Fruit fly (Drosophila melanogaster) whole organism, pupa: ENCODE measurements around the gene Hph.

Experiments used
- CG10348 ChIP-seq: fragments of 200-800 bp; sonication (Bioruptor generic); IDR thresholded peaks from 2 replicates; pipeline ENCODE4 v1.3.6; 2022; ENCODE audit warnings: missing biosample characterization, missing genetic modification characterization
- CG12605 ChIP-seq: fragments of 200-800 bp; sonication (Bioruptor generic); IDR thresholded peaks from 2 replicates; pipeline ENCODE4 v1.3.6; 2022; ENCODE audit warnings: missing biosample characterization, missing genetic modification characterization
- CG13204 ChIP-seq: fragments of 200-800 bp; sonication (Bioruptor generic); optimal IDR thresholded peaks from 2 replicates; lab custom pipeline; 2018; ENCODE audit warnings: missing biosample characterization, mild to moderate bottlenecking, missing genetic modification characterization, moderate library complexity
- CG14655 ChIP-seq: fragments of 200-800 bp; sonication (Bioruptor generic); optimal IDR thresholded peaks from 3 replicates; lab custom pipeline; 2017; ENCODE audit warnings: mild to moderate bottlenecking, missing biosample characterization, missing genetic modification reagents, missing genetic modification characterization
- CG15710 ChIP-seq: fragments of 200-800 bp; sonication (Bioruptor generic); optimal IDR thresholded peaks from 2 replicates; lab custom pipeline; 2018; ENCODE audit warnings: missing biosample characterization, mild to moderate bottlenecking, missing genetic modification characterization, moderate library complexity
- CG17806 ChIP-seq: fragments of 200-800 bp; sonication (Bioruptor generic); optimal IDR thresholded peaks from 2 replicates; lab custom pipeline; 2018; ENCODE audit warnings: missing biosample characterization, mild to moderate bottlenecking, missing genetic modification characterization, moderate library complexity
- CG32121 ChIP-seq: fragments of 200-800 bp; sonication (Bioruptor generic); IDR thresholded peaks from 2 replicates; pipeline ENCODE4 v1.3.6; 2022; ENCODE audit warnings: missing biosample characterization, missing genetic modification characterization
- CG34367 ChIP-seq: fragments of 200-800 bp; sonication (Bioruptor generic); optimal IDR thresholded peaks from 2 replicates; lab custom pipeline; 2018; ENCODE audit warnings: missing biosample characterization, mild to moderate bottlenecking, missing genetic modification characterization
- CG4496 ChIP-seq: fragments of 200-800 bp; sonication (Bioruptor generic); IDR thresholded peaks from 3 replicates; pipeline ENCODE4 v1.3.6; 2022; ENCODE audit warnings: missing biosample characterization, missing genetic modification characterization
- CG8159 ChIP-seq: fragments of 200-800 bp; sonication (Bioruptor generic); optimal IDR thresholded peaks from 3 replicates; lab custom pipeline; 2018; ENCODE audit warnings: missing biosample characterization, mild to moderate bottlenecking, missing genetic modification characterization, moderate library complexity
- CG8301 ChIP-seq: fragments of 200-800 bp; sonication (Bioruptor generic); optimal IDR thresholded peaks from 2 replicates; lab custom pipeline; 2018; ENCODE audit warnings: missing biosample characterization, mild to moderate bottlenecking, missing genetic modification characterization
- CG9948 ChIP-seq: fragments of 200-800 bp; sonication (Bioruptor generic); optimal IDR thresholded peaks from 2 replicates; lab custom pipeline; 2018; ENCODE audit warnings: missing biosample characterization, mild to moderate bottlenecking, missing genetic modification characterization, moderate library complexity
- D1 ChIP-seq: fragments of 200-800 bp; sonication (Bioruptor generic); optimal IDR thresholded peaks from 2 replicates; lab custom pipeline; 2018; ENCODE audit warnings: missing biosample characterization, mild to moderate bottlenecking, missing genetic modification characterization, moderate library complexity
- EcR ChIP-seq: fragments of 200-800 bp; sonication (Bioruptor generic); optimal IDR thresholded peaks from 3 replicates; lab custom pipeline; 2019; ENCODE audit warnings: missing biosample characterization, missing genetic modification characterization, mild to moderate bottlenecking, moderate library complexity, missing genetic modification reagents
- Ets98B ChIP-seq: fragments of 200-800 bp; sonication (Bioruptor generic); IDR thresholded peaks from 2 replicates; pipeline ENCODE4 v1.3.6; 2022; ENCODE audit warnings: missing biosample characterization, missing genetic modification characterization
- Pif1A ChIP-seq: fragments of 200-800 bp; sonication (Bioruptor generic); optimal IDR thresholded peaks from 3 replicates; lab custom pipeline; 2016; ENCODE audit warnings: missing biosample characterization, missing genetic modification characterization
- Pif1B ChIP-seq: fragments of 200-800 bp; sonication (Bioruptor generic); optimal IDR thresholded peaks from 3 replicates; lab custom pipeline; 2016; ENCODE audit warnings: missing biosample characterization, missing genetic modification characterization
- Snoo ChIP-seq: fragments of 200-800 bp; sonication (Bioruptor generic); optimal IDR thresholded peaks from 3 replicates; lab custom pipeline; 2017; ENCODE audit warnings: missing biosample characterization, mild to moderate bottlenecking, missing genetic modification characterization, inconsistent platforms
- fd96Ca ChIP-seq: fragments of 200-800 bp; sonication (Bioruptor generic); IDR thresholded peaks from 3 replicates; pipeline ENCODE4 v1.3.6; 2022; ENCODE audit warnings: missing biosample characterization, missing genetic modification characterization
- gl ChIP-seq: fragments of 200-800 bp; sonication (Bioruptor generic); optimal IDR thresholded peaks from 2 replicates; lab custom pipeline; 2018; ENCODE audit warnings: missing biosample characterization, mild to moderate bottlenecking, missing genetic modification characterization
- rn ChIP-seq: fragments of 200-800 bp; sonication (Bioruptor generic); IDR thresholded peaks from 2 replicates; pipeline ENCODE4 v1.3.6; 2022; ENCODE audit warnings: missing biosample characterization, missing genetic modification characterization

The Hph gene

DNA sequence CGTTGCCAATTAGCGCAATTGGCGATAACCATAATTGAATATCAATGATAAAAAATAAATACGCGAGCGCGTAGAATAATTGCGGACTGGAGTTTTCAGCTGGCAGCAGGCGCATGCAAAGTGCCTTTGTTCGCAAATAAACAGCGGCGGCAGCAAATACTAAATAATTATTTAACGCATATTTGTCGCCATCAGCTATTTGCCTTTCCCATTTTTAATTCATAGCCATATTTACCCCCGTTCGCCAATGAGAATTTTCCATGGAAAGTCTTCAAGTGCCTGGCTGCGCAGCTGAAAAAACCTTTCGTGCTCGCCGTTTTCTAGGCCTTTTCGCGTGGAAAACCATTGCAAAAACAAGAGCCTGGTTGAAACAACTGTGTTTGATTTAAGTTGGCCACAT lies 45.1 kb downstream of the Hph start:
- no peak for TF ChIP-seq CG17806 (tag; lab: Kevin White, UChicago)
- TF ChIP-seq CG12605 (GFP tag; lab: Robert Waterston, UW) = no peak
- no peak for TF ChIP-seq CG15710
- TF ChIP-seq EcR (GFP tag; lab: Kevin White, UChicago) = no peak
- no peak for TF ChIP-seq Snoo
- TF ChIP-seq CG9948 (tag; lab: Kevin White, UChicago) = no peak
- no peak for TF ChIP-seq CG10348 (GFP tag; lab: Robert Waterston, UW)
- no peak for TF ChIP-seq CG8301

DNA sequence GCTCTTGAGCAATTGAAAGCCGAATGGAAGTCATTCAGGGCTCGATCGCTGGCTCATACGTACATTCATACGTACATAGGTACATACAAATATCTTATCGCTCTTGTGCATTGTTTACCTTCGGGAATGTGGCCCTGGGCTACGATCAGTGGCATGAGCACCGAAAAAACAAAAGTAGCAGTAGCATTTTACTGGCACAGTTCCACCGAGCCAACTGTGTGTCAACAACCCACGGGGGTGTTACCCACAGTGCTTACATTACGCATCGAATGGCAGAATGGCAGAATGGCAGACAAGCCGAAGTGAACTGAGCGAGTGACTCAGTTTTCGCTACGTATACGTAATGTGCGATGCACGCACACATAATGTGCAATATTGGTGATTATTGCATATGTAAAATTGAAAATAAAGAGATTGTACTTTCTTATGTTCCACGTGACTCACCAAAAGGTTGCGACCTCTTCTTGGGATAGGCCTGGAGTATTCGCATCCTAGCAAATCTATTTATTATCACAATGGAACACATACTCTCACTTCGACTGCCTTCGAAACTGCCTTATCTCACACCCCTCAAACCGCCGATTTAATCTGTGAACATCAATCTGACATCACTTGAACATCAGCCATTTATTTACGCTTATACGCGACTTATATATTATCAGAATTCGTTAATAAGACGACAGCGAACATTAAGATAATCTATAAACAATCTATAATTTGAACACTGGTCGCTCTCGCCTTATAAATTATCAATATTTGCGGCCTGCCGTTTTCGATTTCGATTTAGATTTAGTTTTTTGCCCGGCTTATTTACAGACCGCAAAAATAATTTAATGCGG lies 46.3 kb downstream of the Hph start:
- TF ChIP-seq CG34367 (tag; lab: Kevin White, UChicago) (no peak), gl (tag; lab: Kevin White, UChicago) (peak; percentile 9), CG14655 (GFP tag; lab: Kevin White, UChicago) (no peak), Pif1B (peak; percentile 1), EcR (GFP tag; lab: Kevin White, UChicago) (peak; percentile 86), CG4496 (0 out of 3 replicates have a peak, but pooled peaks have one; percentile 7), rn (GFP tag; lab: Robert Waterston, UW) (no peak)

- TF ChIP-seq Pif1B (no peak), CG17806 (tag; lab: Kevin White, UChicago) (no peak), CG13204 (GFP tag; lab: Kevin White, UChicago) (no peak), CG9948 (tag; lab: Kevin White, UChicago) (no peak), Ets98B (GFP tag; lab: Robert Waterston, UW) (no peak), fd96Ca (GFP tag; lab: Robert Waterston, UW) (no peak), Snoo (no peak), CG32121 (GFP tag; lab: Robert Waterston, UW) (no peak), CG10348 (GFP tag; lab: Robert Waterston, UW) (no peak), Pif1A (GFP tag; lab: Kevin White, UChicago) (no peak), CG34367 (tag; lab: Kevin White, UChicago) (no peak)
- TF ChIP-seq, all 21 proteins: peak for 0
Observed at dm6 chr3R:5305850-5306483, 49.1 kb downstream of the Hph start.

DNA sequence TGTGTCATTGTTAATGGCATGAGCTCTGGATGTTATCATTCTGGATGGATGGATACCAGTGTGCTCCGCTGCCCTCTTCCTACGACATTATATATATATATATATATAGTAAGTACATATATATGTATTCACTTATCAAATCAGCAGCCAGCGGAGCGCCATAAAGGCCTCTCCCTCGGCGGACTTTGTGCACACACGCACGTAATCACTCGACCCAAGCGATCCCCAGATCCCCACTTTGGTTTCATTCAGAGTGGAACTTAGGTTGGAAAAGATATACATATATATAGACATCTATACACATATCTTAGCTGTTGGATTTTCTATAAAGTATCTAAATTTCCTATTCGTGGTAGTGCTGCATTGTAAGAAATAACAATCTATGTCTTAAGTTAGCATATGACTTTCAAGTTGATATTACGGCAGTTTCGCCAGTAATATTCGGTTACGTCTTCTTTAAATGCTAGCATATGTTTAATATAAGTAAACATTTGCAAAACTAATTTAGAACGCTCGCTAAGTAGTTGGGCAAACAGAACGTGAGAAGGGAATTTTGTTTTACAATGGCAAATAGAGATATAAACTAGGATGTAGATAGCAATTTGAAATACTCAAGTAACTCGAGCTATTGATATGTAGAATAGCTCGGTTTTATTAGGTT lies 51.4 kb downstream of the Hph start:
- no peak for TF ChIP-seq Pif1B
- peak; percentile 23 for TF ChIP-seq gl (tag; lab: Kevin White, UChicago)

dm6 chr3R:5309234-5309798 lies 52.5 kb downstream of the Hph start:
- TF ChIP-seq CG9948 (tag; lab: Kevin White, UChicago) = no peak
- no peak for TF ChIP-seq CG10348 (GFP tag; lab: Robert Waterston, UW)
- no peak for TF ChIP-seq CG14655 (GFP tag; lab: Kevin White, UChicago)
- TF ChIP-seq CG13204 (GFP tag; lab: Kevin White, UChicago) = no peak
- TF ChIP-seq D1 = no peak
- no peak for TF ChIP-seq Pif1B
- TF ChIP-seq CG34367 (tag; lab: Kevin White, UChicago) = no peak
- no peak for TF ChIP-seq CG12605 (GFP tag; lab: Robert Waterston, UW)
- no peak for TF ChIP-seq gl (tag; lab: Kevin White, UChicago)
- no peak for TF ChIP-seq Snoo
- no peak for TF ChIP-seq fd96Ca (GFP tag; lab: Robert Waterston, UW)
- no peak for TF ChIP-seq CG8301
- no peak for TF ChIP-seq Ets98B (GFP tag; lab: Robert Waterston, UW)
- TF ChIP-seq CG4496 = no peak
- TF ChIP-seq CG8159 (tag; lab: Kevin White, UChicago) = no peak
- TF ChIP-seq rn (GFP tag; lab: Robert Waterston, UW) = no peak
- no peak for TF ChIP-seq Pif1A (GFP tag; lab: Kevin White, UChicago)
- TF ChIP-seq EcR (GFP tag; lab: Kevin White, UChicago) = no peak
- TF ChIP-seq CG17806 (tag; lab: Kevin White, UChicago) = no peak

DNA sequence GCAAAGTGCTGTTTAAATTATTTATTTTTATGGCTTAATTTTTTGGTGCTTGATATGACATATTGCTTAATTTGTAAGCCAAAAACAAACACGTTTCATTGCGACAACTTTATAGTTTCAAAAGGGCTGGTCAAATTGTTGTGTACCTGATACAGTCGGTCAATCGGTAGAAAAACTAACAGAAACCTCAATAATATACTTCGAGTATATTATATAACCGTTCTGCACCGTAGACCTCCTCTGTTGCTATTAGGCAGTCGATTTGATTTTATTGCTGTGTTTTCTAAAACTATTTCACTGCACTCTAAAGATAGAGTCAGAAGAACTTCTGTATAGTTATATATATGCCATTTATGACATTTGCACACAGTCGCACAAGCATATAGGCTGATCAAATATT lies 53.4 kb downstream of the Hph start:
- TF ChIP-seq CG12605 (GFP tag; lab: Robert Waterston, UW) (no peak), CG4496 (no peak), CG8301 (no peak), CG32121 (GFP tag; lab: Robert Waterston, UW) (no peak), rn (GFP tag; lab: Robert Waterston, UW) (no peak), CG13204 (GFP tag; lab: Kevin White, UChicago) (no peak), D1 (no peak), CG9948 (tag; lab: Kevin White, UChicago) (no peak), fd96Ca (GFP tag; lab: Robert Waterston, UW) (no peak), CG8159 (tag; lab: Kevin White, UChicago) (no peak), CG34367 (tag; lab: Kevin White, UChicago) (no peak), CG10348 (GFP tag; lab: Robert Waterston, UW) (no peak), CG17806 (tag; lab: Kevin White, UChicago) (no peak), EcR (GFP tag; lab: Kevin White, UChicago) (no peak), Snoo (no peak), Ets98B (GFP tag; lab: Robert Waterston, UW) (no peak), CG14655 (GFP tag; lab: Kevin White, UChicago) (no peak), Pif1B (no peak)
